Worm (Caenorhabditis elegans) whole organism, L2 larva: ENCODE measurements around the gene R12B2.3.

Experiments
- C34F6.9 ChIP-seq: fragments of 150-350 bp; optimal IDR thresholded peaks from 2 replicates; lab custom pipeline; 2014; ENCODE audit warnings: missing biosample characterization, missing genetic modification characterization
- F13H6.1 ChIP-seq: sonication (generic microtip); optimal IDR thresholded peaks from 2 replicates; lab custom pipeline; 2016; ENCODE audit warnings: missing genetic modification characterization, missing compliant biosample characterization
- Y55F3AM.14 ChIP-seq: fragments of 200-800 bp; sonication (Bioruptor generic); optimal IDR thresholded peaks from 2 replicates; lab custom pipeline; 2018; ENCODE audit warnings: mild to moderate bottlenecking, missing genetic modification characterization, missing compliant biosample characterization
- alr-1 ChIP-seq: fragments of 150-350 bp; optimal IDR thresholded peaks from 2 replicates; lab custom pipeline; 2014; ENCODE audit warnings: missing biosample characterization, missing genetic modification characterization
- aly-2 ChIP-seq: fragments of 150-350 bp; optimal IDR thresholded peaks from 2 replicates; lab custom pipeline; 2014; ENCODE audit warnings: missing biosample characterization, missing genetic modification characterization
- ama-1 ChIP-seq: fragments of 150-350 bp; optimal IDR thresholded peaks from 2 replicates; lab custom pipeline; 2018; ENCODE audit warnings: inconsistent platforms
- blmp-1 ChIP-seq: sonication (generic microtip); optimal IDR thresholded peaks from 2 replicates; lab custom pipeline; 2017; ENCODE audit warnings: missing genetic modification characterization, mild to moderate bottlenecking, missing compliant biosample characterization, antibody characterized with exemption, moderate library complexity; ENCODE audit not compliant: insufficient read depth
- ceh-16 ChIP-seq: fragments of 150-350 bp; optimal IDR thresholded peaks from 2 replicates; lab custom pipeline; 2014; ENCODE audit warnings: missing biosample characterization, missing genetic modification characterization
- ceh-82 ChIP-seq: fragments of 150-350 bp; optimal IDR thresholded peaks from 2 replicates; lab custom pipeline; 2014; ENCODE audit warnings: missing biosample characterization, missing genetic modification characterization
- crh-2 ChIP-seq: sonication (generic microtip); optimal IDR thresholded peaks from 2 replicates; lab custom pipeline; 2017; ENCODE audit warnings: missing biosample characterization, missing genetic modification characterization
- dmd-4 ChIP-seq: sonication (generic microtip); optimal IDR thresholded peaks from 2 replicates; lab custom pipeline; 2017; ENCODE audit warnings: missing biosample characterization, missing genetic modification characterization
- egl-27 ChIP-seq: sonication (generic microtip); optimal IDR thresholded peaks from 3 replicates; lab custom pipeline; 2017; ENCODE audit warnings: missing biosample characterization, missing genetic modification reagents, missing genetic modification characterization
- elt-1 ChIP-seq: fragments of 150-350 bp; optimal IDR thresholded peaks from 2 replicates; lab custom pipeline; 2014; ENCODE audit warnings: missing biosample characterization, missing genetic modification characterization
- elt-3 ChIP-seq: sonication (generic microtip); optimal IDR thresholded peaks from 2 replicates; lab custom pipeline; 2017; ENCODE audit warnings: missing biosample characterization, missing genetic modification characterization
- fos-1 ChIP-seq: fragments of 150-350 bp; optimal IDR thresholded peaks from 2 replicates; lab custom pipeline; 2014; ENCODE audit warnings: missing biosample characterization, missing genetic modification characterization
- lin-11 ChIP-seq: fragments of 150-350 bp; sonication (generic microtip); optimal IDR thresholded peaks from 2 replicates; lab custom pipeline; 2014; ENCODE audit warnings: missing biosample characterization, missing genetic modification characterization, inconsistent platforms, mixed read lengths
- lin-13 ChIP-seq: fragments of 150-350 bp; optimal IDR thresholded peaks from 2 replicates; lab custom pipeline; 2014; ENCODE audit warnings: missing biosample characterization, missing genetic modification reagents, missing genetic modification characterization
- lin-39 ChIP-seq: fragments of 150-350 bp; optimal IDR thresholded peaks from 2 replicates; lab custom pipeline; 2014; ENCODE audit warnings: missing biosample characterization, missing genetic modification reagents, missing genetic modification characterization
- lsy-2 ChIP-seq, 2 experiments: fragments of 150-350 bp in 1 of 2; sonication (generic microtip) in 1 of 2; optimal IDR thresholded peaks; 2 replicates each; lab custom pipeline; 2014 to 2017; ENCODE audit warnings: missing biosample characterization in 2 of 2, missing genetic modification characterization in 2 of 2
- mab-5 ChIP-seq: fragments of 150-350 bp; optimal IDR thresholded peaks from 2 replicates; lab custom pipeline; 2014; ENCODE audit warnings: missing biosample characterization, missing genetic modification characterization
- mbf-1 ChIP-seq: sonication (generic microtip); optimal IDR thresholded peaks from 2 replicates; lab custom pipeline; 2017; ENCODE audit warnings: missing biosample characterization, missing genetic modification characterization
- nhr-10 ChIP-seq: sonication (generic microtip); optimal IDR thresholded peaks from 2 replicates; lab custom pipeline; 2017; ENCODE audit warnings: missing biosample characterization, missing genetic modification characterization
- nhr-12 ChIP-seq: fragments of 150-350 bp; optimal IDR thresholded peaks from 2 replicates; lab custom pipeline; 2014; ENCODE audit warnings: missing biosample characterization, missing genetic modification characterization
- nhr-129 ChIP-seq: fragments of 150-350 bp; optimal IDR thresholded peaks from 2 replicates; lab custom pipeline; 2014; ENCODE audit warnings: missing biosample characterization, missing genetic modification characterization
- nhr-21 ChIP-seq: fragments of 150-350 bp; optimal IDR thresholded peaks from 2 replicates; lab custom pipeline; 2014; ENCODE audit warnings: missing biosample characterization, missing genetic modification characterization
- nhr-25 ChIP-seq: fragments of 150-350 bp; sonication (generic microtip); optimal IDR thresholded peaks from 3 replicates; lab custom pipeline; 2014; ENCODE audit warnings: missing biosample characterization, missing genetic modification characterization
- nhr-77 ChIP-seq: fragments of 150-350 bp; optimal IDR thresholded peaks from 2 replicates; lab custom pipeline; 2014; ENCODE audit warnings: missing biosample characterization, missing genetic modification characterization
- peb-1 ChIP-seq: fragments of 150-350 bp; optimal IDR thresholded peaks from 2 replicates; lab custom pipeline; 2014; ENCODE audit warnings: missing biosample characterization, missing genetic modification characterization
- skn-1 ChIP-seq: sonication (generic microtip); optimal IDR thresholded peaks from 2 replicates; lab custom pipeline; 2017; ENCODE audit warnings: missing biosample characterization, missing genetic modification characterization
- sma-3 ChIP-seq: sonication (generic microtip); optimal IDR thresholded peaks from 2 replicates; lab custom pipeline; 2016; ENCODE audit warnings: missing genetic modification reagents, missing genetic modification characterization, missing compliant biosample characterization
- sma-9 ChIP-seq, 2 experiments: fragments of 150-350 bp in 1 of 2; sonication (generic microtip) in 1 of 2; optimal IDR thresholded peaks; 2 replicates each; lab custom pipeline; 2014 to 2016; ENCODE audit warnings: missing genetic modification characterization in 2 of 2, mild to moderate bottlenecking in 1 of 2, missing biosample characterization in 1 of 2, missing compliant biosample characterization in 1 of 2, missing genetic modification reagents in 1 of 2, moderate library complexity in 1 of 2
- snpc-4 ChIP-seq: fragments of 150-350 bp; optimal IDR thresholded peaks from 2 replicates; lab custom pipeline; 2014; ENCODE audit warnings: missing biosample characterization, missing genetic modification characterization
- unc-62 ChIP-seq: fragments of 150-350 bp; optimal IDR thresholded peaks from 2 replicates; lab custom pipeline; 2014; ENCODE audit warnings: missing biosample characterization, missing genetic modification reagents, missing genetic modification characterization
- zag-1 ChIP-seq: fragments of 150-350 bp; optimal IDR thresholded peaks from 2 replicates; lab custom pipeline; 2014; ENCODE audit warnings: missing biosample characterization, missing genetic modification characterization
- ztf-1 ChIP-seq: fragments of 200-800 bp; sonication (Bioruptor generic); conservative IDR thresholded peaks from 2 replicates; pipeline ENCODE4 v1.3.6; 2022; ENCODE audit warnings: missing genetic modification characterization, missing compliant biosample characterization
- ztf-4 ChIP-seq: fragments of 150-350 bp; optimal IDR thresholded peaks from 2 replicates; lab custom pipeline; 2014; ENCODE audit warnings: missing biosample characterization, missing genetic modification characterization

The R12B2.3 gene

DNA sequence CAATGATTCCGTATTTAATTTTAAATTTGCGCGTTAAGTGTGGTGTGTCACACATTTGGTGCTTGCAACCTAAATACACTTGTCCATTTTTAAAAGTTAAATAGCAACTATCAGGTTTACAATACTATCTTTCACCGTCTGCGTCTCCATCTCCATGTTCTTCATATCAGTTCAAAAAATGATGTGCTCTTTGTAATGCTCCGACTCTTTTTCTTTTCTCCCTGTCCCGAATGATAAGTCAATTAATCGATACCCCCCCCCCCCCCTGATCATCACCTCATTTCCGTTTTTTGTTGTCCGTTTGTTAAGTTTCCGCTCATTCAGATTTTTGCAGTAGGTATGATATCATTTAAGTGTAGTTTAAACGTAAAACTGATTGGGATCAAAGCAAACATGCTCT is 8.7 kb downstream of the R12B2.3 start:
- no peak for TF ChIP-seq snpc-4
- peak; percentile 64 for TF ChIP-seq sma-9 (GFP tag; optimal IDR thresholded peaks at IDR 0.05; lab: Kevin White, UChicago)
- TF ChIP-seq sma-9 (tag; optimal IDR thresholded peaks at IDR 0.05; lab: Kevin White, UChicago) = no peak
- TF ChIP-seq fos-1 (tag; lab: Kevin White, UChicago) = peak; percentile 25

DNA sequence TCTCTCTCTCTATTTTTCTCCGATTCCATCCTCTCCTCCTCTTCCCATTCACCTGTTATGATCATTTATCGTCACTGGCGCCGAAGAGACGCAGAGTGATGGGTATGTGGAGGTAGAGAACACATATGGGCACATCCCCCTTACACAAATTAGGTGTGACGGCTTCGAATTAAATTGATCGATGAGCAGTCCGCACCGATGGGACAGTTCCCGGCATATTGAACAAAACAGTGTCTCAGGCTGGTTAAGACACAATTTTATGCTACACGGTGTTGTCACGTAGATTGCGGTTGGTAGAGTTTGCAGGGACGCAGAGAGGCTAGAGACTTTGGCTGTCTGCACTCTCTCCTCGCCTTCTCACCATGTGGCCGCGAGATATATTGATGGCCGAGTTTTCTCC is 9.4 kb downstream of the R12B2.3 start, which contains the start of gene R12B2.7:
Gene R12B2.7, plus strand, starts transcription at position 247 of the 400 bp plus-strand sequence.
- TF ChIP-seq Y55F3AM.14 (GFP tag; lab: Kevin White, UChicago) = no peak
- TF ChIP-seq blmp-1 (tag; lab: Kevin White, UChicago) = no peak
- TF ChIP-seq sma-9 (GFP tag; optimal IDR thresholded peaks at IDR 0.05; lab: Kevin White, UChicago) = peak; percentile 48
- TF ChIP-seq sma-9 (tag; optimal IDR thresholded peaks at IDR 0.05; lab: Kevin White, UChicago) = no peak
- no peak for TF ChIP-seq mab-5 (tag; lab: Kevin White, UChicago)
- no peak for TF ChIP-seq elt-1 (tag; lab: Kevin White, UChicago)
- TF ChIP-seq nhr-21 (tag; lab: Kevin White, UChicago) = peak; percentile 15
- no peak for TF ChIP-seq dmd-4 (tag; lab: Kevin White, UChicago)
- no peak for TF ChIP-seq peb-1 (tag; lab: Kevin White, UChicago)
- TF ChIP-seq F13H6.1 (tag; lab: Kevin White, UChicago) = peak; percentile 11
- TF ChIP-seq sma-3 = peak; percentile 34
- no peak for TF ChIP-seq crh-2 (tag; lab: Kevin White, UChicago)
- TF ChIP-seq nhr-12 (tag; lab: Kevin White, UChicago) = no peak
- TF ChIP-seq lin-13 = no peak
- peak; percentile 6 for TF ChIP-seq nhr-25 (tag; lab: Kevin White, UChicago)
- TF ChIP-seq ama-1 = no peak
- no peak for TF ChIP-seq ceh-82
- TF ChIP-seq skn-1 = no peak
- no peak for TF ChIP-seq unc-62 (GFP tag; lab: Kevin White, UChicago)
- no peak for TF ChIP-seq nhr-77 (tag; lab: Kevin White, UChicago)
- TF ChIP-seq, all 48 proteins: peak for 5

ce11 chrIII:5815932-5816331 is 10.6 kb downstream of the R12B2.3 start, which contains the start of gene sma-4:
TSS of gene sma-4 (plus strand) at chrIII:5816232.
- TF ChIP-seq lsy-2 (tag; optimal IDR thresholded peaks at IDR 0.05; lab: Kevin White, UChicago) (no peak), snpc-4 (no peak), ztf-1 (no peak), skn-1 (no peak), elt-1 (tag; lab: Kevin White, UChicago) (no peak), lin-11 (no peak), mbf-1 (tag; lab: Kevin White, UChicago) (no peak), lin-39 (no peak), blmp-1 (tag; lab: Kevin White, UChicago) (no peak)

DNA sequence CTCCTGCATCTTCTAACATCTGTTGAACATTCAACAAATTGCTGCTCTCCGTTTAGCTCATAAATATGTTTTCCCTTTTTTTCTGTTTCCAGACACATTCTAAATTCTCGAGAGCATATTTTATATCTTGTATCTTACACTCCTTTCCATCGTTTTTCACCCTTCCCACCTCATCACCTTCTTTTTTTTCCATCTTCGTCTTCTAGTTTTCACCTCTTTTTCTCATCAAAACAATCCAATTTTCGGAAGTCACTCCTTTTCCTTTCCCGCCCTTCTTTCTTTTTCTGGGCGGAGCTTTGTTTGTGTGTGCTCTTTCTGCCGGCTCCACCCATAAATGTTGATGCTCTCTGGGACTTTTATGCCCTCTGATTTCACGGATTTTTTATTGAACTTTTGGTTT is 17.4 kb downstream of the R12B2.3 start:
- TF ChIP-seq aly-2 (tag; lab: Kevin White, UChicago) (no peak), nhr-21 (tag; lab: Kevin White, UChicago) (no peak), Y55F3AM.14 (GFP tag; lab: Kevin White, UChicago) (no peak), nhr-10 (tag; lab: Kevin White, UChicago) (no peak), nhr-129 (tag; lab: Kevin White, UChicago) (no peak), elt-3 (no peak), nhr-77 (tag; lab: Kevin White, UChicago) (no peak), nhr-12 (tag; lab: Kevin White, UChicago) (no peak), alr-1 (no peak), crh-2 (tag; lab: Kevin White, UChicago) (no peak)
- TF ChIP-seq, all 48 proteins: peak for 0

DNA sequence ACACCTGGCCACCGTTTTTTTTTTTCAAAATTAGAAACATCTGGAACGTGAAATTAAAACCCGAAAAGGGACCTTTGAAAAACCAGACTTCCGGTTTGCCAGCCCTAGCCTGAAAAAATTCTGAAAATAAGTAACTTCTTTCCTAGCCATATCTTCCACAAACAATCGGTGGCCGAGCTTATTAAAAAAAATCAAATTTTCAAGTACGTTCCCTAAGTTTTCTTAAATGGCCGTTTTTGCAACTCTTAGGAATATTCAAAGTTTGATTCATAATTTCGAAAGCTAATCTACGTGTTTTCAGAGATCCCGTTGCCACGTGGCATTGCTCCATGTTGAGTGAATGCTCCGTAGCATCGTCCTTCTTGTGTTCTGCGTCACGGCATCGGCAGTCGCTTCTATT is 18.2 kb downstream of the R12B2.3 start, which contains the start of gene R12B2.8:
Gene R12B2.8, plus strand, starts transcription at position 301 of the 400 bp plus-strand sequence.
- TF ChIP-seq nhr-12 (tag; lab: Kevin White, UChicago) (no peak), fos-1 (tag; lab: Kevin White, UChicago) (no peak), egl-27 (tag; lab: Kevin White, UChicago) (no peak), ceh-16 (tag; lab: Kevin White, UChicago) (no peak), nhr-10 (tag; lab: Kevin White, UChicago) (no peak), unc-62 (GFP tag; lab: Kevin White, UChicago) (no peak), blmp-1 (tag; lab: Kevin White, UChicago) (no peak), nhr-25 (tag; lab: Kevin White, UChicago) (no peak), mab-5 (tag; lab: Kevin White, UChicago) (no peak), elt-1 (tag; lab: Kevin White, UChicago) (no peak), C34F6.9 (tag; lab: Kevin White, UChicago) (no peak), ztf-4 (tag; lab: Kevin White, UChicago) (no peak), ceh-82 (no peak), zag-1 (tag; lab: Kevin White, UChicago) (no peak)
